Worm (Caenorhabditis elegans): ENCODE results near the gene ssp-35.
A peak's percentile ranks its signal among the peaks of the same experiment; 100 is the strongest.

ssp-35 gene

ce11 chrV:12303453-12304077 lies 39.9 kb upstream of the ssp-35 start (continued):
- peak; percentile 83 for TF ChIP-seq attf-4 (tag; optimal IDR thresholded peaks at IDR 0.05)
- TF ChIP-seq zfp-2 (tag; optimal IDR thresholded peaks at IDR 0.05), result peak; percentile 80
- peak; percentile 89 for TF ChIP-seq dve-1 (tag; optimal IDR thresholded peaks at IDR 0.05; ENCODE audit: insufficient read depth)
- TF ChIP-seq mdl-1 (tag; optimal IDR thresholded peaks at IDR 0.05), result peak; percentile 13 to 49
- peak; percentile 99 for TF ChIP-seq gei-8 (GFP tag; optimal IDR thresholded peaks at IDR 0.05)
- peak; percentile 82 for TF ChIP-seq hlh-11 (tag; optimal IDR thresholded peaks at IDR 0.05)
- peak; percentile 94 for TF ChIP-seq lin-29 (GFP tag; IDR thresholded peaks at IDR 0.05)
- TF ChIP-seq nhr-42 (GFP tag; IDR thresholded peaks at IDR 0.05), result peak; percentile 96
- no peak for TF ChIP-seq nhr-237 (tag; optimal IDR thresholded peaks at IDR 0.05)
- peak; percentile 98 for TF ChIP-seq Y5F2A.4 (GFP tag; optimal IDR thresholded peaks at IDR 0.05)
- TF ChIP-seq hif-1 (tag; optimal IDR thresholded peaks at IDR 0.05), result peak; percentile 76 to 81
- no peak for TF ChIP-seq nhr-76 (tag; optimal IDR thresholded peaks at IDR 0.05)
- peak; percentile 58 to 86 for TF ChIP-seq lsy-2 (tag; optimal IDR thresholded peaks at IDR 0.05)
- TF ChIP-seq R02D3.7 (tag; optimal IDR thresholded peaks at IDR 0.05), result peak; percentile 35
- peak in 1 of 2 experiments; percentile 23 for TF ChIP-seq ZK546.5 (tag; optimal IDR thresholded peaks at IDR 0.05)
- peak; percentile 99 for TF ChIP-seq pha-4 (GFP tag; IDR thresholded peaks at IDR 0.05)
- TF ChIP-seq pha-4 (tag; optimal IDR thresholded peaks at IDR 0.05), result no peak
- no peak for TF ChIP-seq skn-1 (tag; optimal IDR thresholded peaks at IDR 0.05)
- peak; percentile 95 for TF ChIP-seq lir-3 (tag; optimal IDR thresholded peaks at IDR 0.05)

DNA sequence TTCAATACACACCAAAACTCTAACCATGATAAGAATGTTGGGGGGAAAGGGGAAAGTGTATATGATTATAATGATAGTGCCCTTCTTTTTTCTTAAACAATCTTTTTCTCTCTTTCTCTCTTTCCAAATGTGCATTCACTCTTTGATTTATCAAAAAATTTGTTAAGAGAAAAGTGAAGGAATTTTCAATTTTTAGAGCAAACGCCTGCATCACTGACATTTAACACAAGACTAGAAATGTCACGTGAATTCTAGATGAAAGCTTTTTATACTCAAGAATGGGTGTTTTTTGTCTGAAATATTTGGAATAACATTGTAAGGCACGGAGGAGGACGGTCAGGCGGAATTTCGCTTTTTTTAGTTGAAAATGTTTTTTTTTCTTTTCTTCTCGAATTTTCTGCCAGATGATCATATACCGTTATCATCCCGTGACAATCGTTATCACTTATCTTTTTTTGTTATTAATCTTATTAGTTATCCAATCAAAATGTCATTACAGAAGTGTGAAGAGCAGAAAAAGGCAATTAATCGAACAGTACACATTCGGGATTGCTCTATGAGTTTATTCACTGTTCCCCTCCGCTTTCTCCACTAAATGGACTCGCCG lies 38.5 kb upstream of the ssp-35 start, which contains the start of the genes frm-7 and F55C5.17:
frm-7 (plus strand) TSS at position 500 of the 607 bp plus-strand sequence.
F55C5.17 (plus strand) TSS at position 557 of the 607 bp plus-strand sequence.
- TF ChIP-seq zip-11 (GFP tag; IDR thresholded peaks at IDR 0.05) (no peak), mep-1 (tag; optimal IDR thresholded peaks at IDR 0.05) (peak; percentile 37), snpc-1.2 (GFP tag; IDR thresholded peaks at IDR 0.05) (no peak), mes-2 (tag; optimal IDR thresholded peaks at IDR 0.05; ENCODE audit: poor library complexity, severe bottlenecking) (no peak), tra-1 (GFP tag; IDR thresholded peaks at IDR 0.05) (no peak), mxl-3 (GFP tag; optimal IDR thresholded peaks at IDR 0.05) (no peak), nhr-6 (tag; optimal IDR thresholded peaks at IDR 0.05) (no peak), F37D6.2 (tag; optimal IDR thresholded peaks at IDR 0.05) (no peak), snpc-4 (tag; optimal IDR thresholded peaks at IDR 0.05) (no peak), F44E2.7 (GFP tag; IDR thresholded peaks at IDR 0.05) (no peak), lin-39 (tag; optimal IDR thresholded peaks at IDR 0.05) (no peak), nhr-42 (GFP tag; IDR thresholded peaks at IDR 0.05) (no peak), nhr-102 (tag; optimal IDR thresholded peaks at IDR 0.05) (no peak), mxl-2 (GFP tag; conservative IDR thresholded peaks at IDR 0.05) (no peak), dmd-8 (GFP tag; IDR thresholded peaks at IDR 0.05) (no peak), daf-12 (tag; optimal IDR thresholded peaks at IDR 0.05) (no peak), Y5F2A.4 (GFP tag; optimal IDR thresholded peaks at IDR 0.05) (no peak), egl-43 (GFP tag; IDR thresholded peaks at IDR 0.05) (no peak), dmd-9 (GFP tag; IDR thresholded peaks at IDR 0.05) (no peak), nhr-237 (tag; optimal IDR thresholded peaks at IDR 0.05) (no peak), madf-9 (GFP tag; conservative IDR thresholded peaks at IDR 0.05) (no peak), T26A8.4 (GFP tag; IDR thresholded peaks at IDR 0.05) (no peak), nhr-76 (tag; optimal IDR thresholded peaks at IDR 0.05) (no peak), hlh-30 (tag; optimal IDR thresholded peaks at IDR 0.05; ENCODE audit: insufficient read depth) (peak; percentile 84), nhr-28 (tag; optimal IDR thresholded peaks at IDR 0.05) (peak; percentile 19), F10B5.3 (tag; optimal IDR thresholded peaks at IDR 0.05) (no peak), ZK337.2 (GFP tag; IDR thresholded peaks at IDR 0.05) (no peak), nhr-77 (tag; optimal IDR thresholded peaks at IDR 0.05) (no peak), zfp-2 (tag; optimal IDR thresholded peaks at IDR 0.05) (no peak), Y105C5A.15 (GFP tag; IDR thresholded peaks at IDR 0.05) (no peak), mdl-1 (tag; optimal IDR thresholded peaks at IDR 0.05) (no peak), unc-39 (tag; optimal IDR thresholded peaks at IDR 0.05) (no peak), lim-7 (GFP tag; IDR thresholded peaks at IDR 0.05) (peak; percentile 15; the same call in 1 of the 2 replicates), nhr-111 (GFP tag; optimal IDR thresholded peaks at IDR 0.05) (no peak), daf-16 (GFP tag; optimal IDR thresholded peaks at IDR 0.05) (no peak), daf-16 (tag; optimal IDR thresholded peaks at IDR 0.05) (peak; percentile 50)
